Fruit fly (Drosophila melanogaster): Measurements from ENCODE around the gene Tehao.

- TF ChIP-seq psq (optimal IDR thresholded peaks at IDR 0.05), result no peak
- no peak for TF ChIP-seq insv (optimal IDR thresholded peaks at IDR 0.05)
These were observed at the start of gene Tehao for dm6 chr2L:13434795-13435634.

Measured in Kc167 (cell line).